Worm (Caenorhabditis elegans) whole organism, late embryonic: ENCODE data around the gene glt-7.

Experiments
- F13H6.1 ChIP-seq: sonication (generic microtip); optimal IDR thresholded peaks from 2 replicates; lab custom pipeline; 2016; ENCODE audit warnings: missing genetic modification characterization, missing compliant biosample characterization
- che-1 ChIP-seq: sonication (generic microtip); optimal IDR thresholded peaks from 2 replicates; lab custom pipeline; 2016; ENCODE audit warnings: mild to moderate bottlenecking, missing genetic modification characterization, missing compliant biosample characterization
- fkh-10 ChIP-seq: fragments of 150-350 bp; optimal IDR thresholded peaks from 2 replicates; lab custom pipeline; 2014; ENCODE audit warnings: missing biosample characterization, missing genetic modification reagents, missing genetic modification characterization
- hlh-30 ChIP-seq: sonication (generic microtip); optimal IDR thresholded peaks from 2 replicates; lab custom pipeline; 2017; ENCODE audit warnings: antibody characterized with exemption, missing genetic modification characterization, missing compliant biosample characterization; ENCODE audit not compliant: insufficient read depth
- lin-11 ChIP-seq: fragments of 200-800 bp; sonication (Bioruptor generic); optimal IDR thresholded peaks from 2 replicates; lab custom pipeline; 2018; ENCODE audit warnings: mild to moderate bottlenecking, missing genetic modification characterization, missing compliant biosample characterization
- nfya-1 ChIP-seq: sonication (generic microtip); optimal IDR thresholded peaks from 2 replicates; lab custom pipeline; 2017; ENCODE audit warnings: missing genetic modification characterization, mild to moderate bottlenecking, missing compliant biosample characterization, antibody characterized with exemption, moderate library complexity
- nhr-232 ChIP-seq: sonication (generic microtip); optimal IDR thresholded peaks from 2 replicates; lab custom pipeline; 2016; ENCODE audit warnings: missing genetic modification characterization, missing compliant biosample characterization
- pqm-1 ChIP-seq: sonication (generic microtip); optimal IDR thresholded peaks from 2 replicates; lab custom pipeline; 2016; ENCODE audit warnings: missing genetic modification characterization, missing compliant biosample characterization
- rnt-1 ChIP-seq: sonication (generic microtip); optimal IDR thresholded peaks from 2 replicates; lab custom pipeline; 2016; ENCODE audit warnings: missing genetic modification characterization, missing compliant biosample characterization
- tbx-2 ChIP-seq: sonication (generic microtip); optimal IDR thresholded peaks from 2 replicates; lab custom pipeline; 2016; ENCODE audit warnings: missing genetic modification characterization, missing compliant biosample characterization

- TF ChIP-seq nhr-232 (tag; lab: Kevin White, UChicago) = no peak
- TF ChIP-seq pqm-1 (tag; lab: Kevin White, UChicago) = no peak
- no peak for TF ChIP-seq che-1 (tag; lab: Kevin White, UChicago)
- TF ChIP-seq rnt-1 (tag; lab: Kevin White, UChicago) = no peak
- TF ChIP-seq lin-11 = no peak
- no peak for TF ChIP-seq F13H6.1 (tag; lab: Kevin White, UChicago)
- TF ChIP-seq tbx-2 = no peak
- TF ChIP-seq nfya-1 (tag; lab: Kevin White, UChicago) = no peak
- no peak for TF ChIP-seq hlh-30 (tag; lab: Kevin White, UChicago)
- no peak for TF ChIP-seq fkh-10
These were observed 13.9 kb downstream of the glt-7 start for ce11 chrIV:545852-546251.
